Fruit fly (Drosophila melanogaster) whole organism: ENCODE data around the gene CG42637.

ENCODE experiments used
- Dll ChIP-seq: fragments of >200 bp; optimal IDR thresholded peaks from 2 replicates; lab custom pipeline; 2017
- pan ChIP-seq: fragments of >200 bp; optimal IDR thresholded peaks from 2 replicates; lab custom pipeline; 2017
- psq ChIP-seq: fragments of >200 bp; optimal IDR thresholded peaks from 2 replicates; lab custom pipeline; 2017
- usp ChIP-seq: fragments of >200 bp; optimal IDR thresholded peaks from 2 replicates; lab custom pipeline; 2017; ENCODE audit warnings: missing biosample characterization, missing genetic modification characterization, mixed read lengths

- TF ChIP-seq usp (GFP tag; lab: Kevin White, UChicago) (no peak), Dll (lab: Kevin White, UChicago) (no peak), psq (lab: Kevin White, UChicago) (no peak), pan (lab: Kevin White, UChicago) (no peak)
Observed at dm6 chr3L:19676050-19676449, 117.3 kb downstream of the CG42637 start.
